Worm (Caenorhabditis elegans): ENCODE results near the gene nekl-4.
A peak's percentile ranks its signal among the peaks of the same experiment; 100 is the strongest.

The nekl-4 gene

DNA sequence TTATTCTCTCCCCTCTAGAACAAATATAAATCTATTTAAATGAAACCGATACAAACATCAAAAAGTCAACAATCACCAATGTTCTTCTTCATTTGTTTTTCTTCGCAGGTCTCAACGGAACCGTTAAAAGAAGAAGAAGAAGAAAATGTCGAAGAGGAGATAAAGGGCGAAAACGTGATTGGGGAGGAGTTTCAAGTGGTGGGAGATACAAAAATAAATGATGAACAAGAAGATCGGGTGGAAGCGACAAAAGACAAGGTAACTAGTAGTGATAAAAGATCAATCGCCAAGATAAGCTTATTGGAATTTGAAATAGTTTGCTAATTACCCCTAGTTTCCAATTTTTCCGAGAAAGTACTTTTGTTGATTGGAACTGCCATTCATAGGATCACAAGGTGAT, 32.9 kb upstream of the nekl-4 start:
- TF ChIP-seq dmd-6 (GFP tag; IDR thresholded peaks at IDR 0.05) (0 out of 2 replicates have a peak, but pooled peaks have one; percentile 12), lin-29 (GFP tag; IDR thresholded peaks at IDR 0.05) (peak; percentile 9; the same call in 1 of the 2 replicates), aha-1 (tag) (peak; percentile 42), daf-19 (GFP tag; conservative IDR thresholded peaks at IDR 0.05) (no peak), cey-2 (tag; optimal IDR thresholded peaks at IDR 0.05; ENCODE audit: borderline replicate concordance, insufficient read depth) (peak; percentile 6), T20F7.1 (GFP tag; optimal IDR thresholded peaks at IDR 0.05) (no peak), skn-1 (tag; optimal IDR thresholded peaks at IDR 0.05) (no peak), ama-1 (optimal IDR thresholded peaks at IDR 0.05) (no peak), nhr-28 (tag; optimal IDR thresholded peaks at IDR 0.05) (peak; percentile 48), dve-1 (tag; optimal IDR thresholded peaks at IDR 0.05; ENCODE audit: insufficient read depth) (peak; percentile 23), mdl-1 (tag; optimal IDR thresholded peaks at IDR 0.05) (peak in 1 of 2 experiments; percentile 32), unc-62 (GFP tag; optimal IDR thresholded peaks at IDR 0.05 in 1 of 2) (peak in 1 of 2 experiments; percentile 61), unc-62 (tag; optimal IDR thresholded peaks at IDR 0.05) (no peak), nhr-77 (tag; optimal IDR thresholded peaks at IDR 0.05) (no peak), hlh-30 (tag; optimal IDR thresholded peaks at IDR 0.05; ENCODE audit: insufficient read depth) (peak; percentile 18)

DNA sequence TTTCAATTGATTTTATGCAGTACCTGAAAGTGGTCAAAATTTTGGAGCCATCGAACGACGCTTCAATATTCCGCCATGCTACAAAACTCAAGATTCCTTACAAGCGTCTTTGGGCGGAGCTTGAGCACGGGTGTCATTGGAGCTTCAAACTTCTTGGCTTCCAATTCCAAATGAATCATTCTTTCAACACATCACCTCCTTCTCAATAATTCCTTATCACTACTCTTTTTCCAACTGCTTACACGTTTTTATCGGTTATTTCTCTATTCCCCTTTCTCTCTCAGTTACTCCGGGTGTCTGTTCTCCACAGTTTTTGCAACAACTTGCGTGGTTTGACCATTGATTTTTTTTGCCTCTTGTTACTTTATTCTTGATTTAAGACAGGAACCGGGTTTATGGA, 29.4 kb upstream of the nekl-4 start, which contains the start of gene F09F7.5:
Gene F09F7.5 (plus strand): TSS at position 258 of the 400 bp plus-strand sequence.
- TF ChIP-seq daf-16 (GFP tag; optimal IDR thresholded peaks at IDR 0.05) = no peak
- peak; percentile 30 for TF ChIP-seq daf-16 (tag; optimal IDR thresholded peaks at IDR 0.05)
- TF ChIP-seq dmd-6 (GFP tag; IDR thresholded peaks at IDR 0.05) = peak; percentile 55
- TF ChIP-seq pha-4 (GFP tag; IDR thresholded peaks at IDR 0.05) = no peak
- TF ChIP-seq pha-4 (tag; optimal IDR thresholded peaks at IDR 0.05) = no peak
- peak; percentile 70 for TF ChIP-seq pqm-1 (tag; optimal IDR thresholded peaks at IDR 0.05)
- peak; percentile 31 for TF ChIP-seq mxl-3 (GFP tag; optimal IDR thresholded peaks at IDR 0.05)

DNA sequence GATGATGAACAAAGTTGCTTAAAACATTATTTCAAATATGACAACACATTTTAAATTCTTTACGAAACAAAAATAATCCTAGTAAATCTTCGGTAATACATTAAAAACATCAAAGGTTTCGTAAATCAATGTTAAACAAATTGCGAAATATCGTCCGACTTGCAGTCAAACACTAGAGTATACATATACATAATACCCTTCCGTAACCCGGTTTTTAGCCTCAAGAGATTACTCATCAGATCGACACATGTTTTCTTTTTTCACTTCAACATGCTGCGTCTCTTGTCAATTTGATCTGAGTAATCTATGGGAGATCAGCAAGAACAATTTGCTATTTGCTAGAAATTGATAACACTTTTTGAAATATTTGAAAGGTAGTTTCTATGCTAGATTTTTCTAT, 29.0 kb upstream of the nekl-4 start:
- TF ChIP-seq nhr-42 (GFP tag; IDR thresholded peaks at IDR 0.05) (no peak), F37D6.2 (tag; optimal IDR thresholded peaks at IDR 0.05) (no peak), mdl-1 (tag; optimal IDR thresholded peaks at IDR 0.05) (peak in 1 of 2 experiments; percentile 51), nhr-28 (tag; optimal IDR thresholded peaks at IDR 0.05) (peak; percentile 49), mdt-29 (GFP tag; IDR thresholded peaks at IDR 0.05) (no peak), mes-2 (tag; optimal IDR thresholded peaks at IDR 0.05; ENCODE audit: poor library complexity, severe bottlenecking) (peak; percentile 14), unc-130 (GFP tag; optimal IDR thresholded peaks at IDR 0.05) (no peak), nhr-237 (tag; optimal IDR thresholded peaks at IDR 0.05) (no peak), ces-1 (GFP tag; optimal IDR thresholded peaks at IDR 0.05) (no peak), hlh-30 (tag; optimal IDR thresholded peaks at IDR 0.05; ENCODE audit: insufficient read depth) (peak; percentile 2), nhr-41 (GFP tag; IDR thresholded peaks at IDR 0.05) (no peak), Y5F2A.4 (GFP tag; optimal IDR thresholded peaks at IDR 0.05) (no peak), nhr-48 (tag; optimal IDR thresholded peaks at IDR 0.05) (peak; percentile 19), madf-5 (GFP tag; IDR thresholded peaks at IDR 0.05) (no peak), daf-19 (GFP tag; conservative IDR thresholded peaks at IDR 0.05) (no peak), dve-1 (tag; optimal IDR thresholded peaks at IDR 0.05; ENCODE audit: insufficient read depth) (peak; percentile 38), ceh-32 (tag; optimal IDR thresholded peaks at IDR 0.05; ENCODE audit: poor library complexity) (no peak)

DNA sequence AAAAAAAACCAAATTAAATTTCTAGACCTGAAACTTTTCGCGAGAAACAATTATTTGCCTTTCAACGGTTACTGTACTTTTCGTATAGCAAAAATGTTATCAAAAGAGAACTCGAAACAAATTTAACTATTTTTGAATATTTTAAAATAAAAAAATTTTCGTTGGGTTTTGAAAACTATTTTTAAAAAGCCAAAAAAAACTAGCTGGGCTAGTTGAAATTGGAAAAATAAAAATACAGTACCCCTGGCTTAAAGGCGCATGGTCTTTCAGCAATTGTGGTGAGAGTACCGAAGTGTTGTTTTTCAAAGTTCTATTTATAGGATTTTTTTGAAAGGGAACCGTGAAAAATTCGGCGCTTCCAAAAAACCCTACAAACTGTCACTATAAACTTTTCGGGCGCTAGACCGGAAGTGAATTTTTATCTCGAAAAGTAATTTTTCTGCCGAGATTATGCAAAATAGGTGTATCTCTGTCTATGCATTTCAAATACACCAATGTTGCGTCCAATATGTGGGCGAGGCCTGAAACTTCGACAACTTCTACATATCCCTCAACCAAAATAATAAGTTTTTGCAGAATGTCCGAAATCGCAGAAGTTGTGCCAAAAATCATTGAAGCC, 26.5 kb upstream of the nekl-4 start, which contains the start of gene D1044.1:
Gene D1044.1 (plus strand): TSS at position 569 of the 619 bp plus-strand sequence.
- TF ChIP-seq dpl-1 (GFP tag; optimal IDR thresholded peaks at IDR 0.05) = no peak
- 0 out of 2 replicates have a peak, but pooled peaks have one; percentile 51 for TF ChIP-seq Y48G9A.11 (GFP tag; IDR thresholded peaks at IDR 0.05)
- no peak for TF ChIP-seq T20F7.1 (GFP tag; optimal IDR thresholded peaks at IDR 0.05)
- no peak for TF ChIP-seq lim-7 (GFP tag; IDR thresholded peaks at IDR 0.05)
- TF ChIP-seq jun-1 (tag; optimal IDR thresholded peaks at IDR 0.05) = no peak
- no peak for TF ChIP-seq vab-7 (GFP tag; IDR thresholded peaks at IDR 0.05)

Data from whole organism, L4 larva.